Worm (Caenorhabditis elegans): Measurements from ENCODE around the gene T07C4.12.

Gene T07C4.12

ce11 chrIII:10284214-10284613 lies 48.2 kb downstream of the T07C4.12 start (continued):
- TF ChIP-seq egl-27 (tag; optimal IDR thresholded peaks at IDR 0.05) = peak in 1 of 2 experiments; percentile 22
- no peak for TF ChIP-seq elt-2 (tag; optimal IDR thresholded peaks at IDR 0.05)
- TF ChIP-seq snpc-4 (tag; optimal IDR thresholded peaks at IDR 0.05) = peak; percentile 16
- no peak for TF ChIP-seq efl-3 (GFP tag; optimal IDR thresholded peaks at IDR 0.05)
- TF ChIP-seq F16B12.6 (tag; optimal IDR thresholded peaks at IDR 0.05) = peak; percentile 4
- TF ChIP-seq sptf-1 (tag; optimal IDR thresholded peaks at IDR 0.05) = no peak
- no peak for TF ChIP-seq unc-30 (tag; optimal IDR thresholded peaks at IDR 0.05)
- TF ChIP-seq pag-3 (tag; optimal IDR thresholded peaks at IDR 0.05; ENCODE audit: borderline replicate concordance, insufficient read depth) = no peak
